Worm (Caenorhabditis elegans) whole organism, L4 larva: ENCODE results near the gene spk-1.

Experiments
- F49E8.2 ChIP-seq: sonication (generic microtip); optimal IDR thresholded peaks from 2 replicates; lab custom pipeline; 2016; ENCODE audit warnings: missing compliant biosample characterization, mild to moderate bottlenecking, missing genetic modification characterization, borderline replicate concordance
- R02D3.7 ChIP-seq: fragments of 150-350 bp; sonication (generic microtip); optimal IDR thresholded peaks from 3 replicates; lab custom pipeline; 2014; ENCODE audit warnings: missing biosample characterization, missing genetic modification characterization
- Y75B8A.6 ChIP-seq: fragments of 200-800 bp; sonication (Bioruptor generic); IDR thresholded peaks from 2 replicates; pipeline ENCODE4 v1.3.6; 2022; ENCODE audit warnings: missing genetic modification reagents, missing genetic modification characterization, missing compliant biosample characterization
- aha-1 ChIP-seq: fragments of 150-350 bp; peaks from one replicate; lab custom pipeline; 2014; ENCODE audit warnings: missing biosample characterization, missing genetic modification characterization
- aly-2 ChIP-seq: sonication (generic microtip); optimal IDR thresholded peaks from 2 replicates; lab custom pipeline; 2018; ENCODE audit warnings: missing biosample characterization, missing genetic modification characterization
- ceh-20 ChIP-seq: fragments of 200-800 bp; sonication (Bioruptor generic); IDR thresholded peaks from 2 replicates; pipeline ENCODE4 v1.3.6; 2022; ENCODE audit warnings: missing genetic modification reagents, missing genetic modification characterization, missing compliant biosample characterization
- ces-1 ChIP-seq: fragments of 150-350 bp; sonication (generic microtip); optimal IDR thresholded peaks from 4 replicates; lab custom pipeline; 2014; ENCODE audit warnings: missing biosample characterization, missing genetic modification reagents, missing genetic modification characterization
- daf-16 ChIP-seq, 3 experiments: sonication (generic microtip); optimal IDR thresholded peaks; 2 replicates each; lab custom pipeline; 2016 to 2017; ENCODE audit warnings: missing genetic modification characterization in 3 of 3, missing genetic modification reagents in 3 of 3, mild to moderate bottlenecking in 2 of 3, missing compliant biosample characterization in 2 of 3, missing biosample characterization in 1 of 3, moderate library complexity in 1 of 3
- dmd-6 ChIP-seq: fragments of 200-800 bp; sonication (Bioruptor generic); IDR thresholded peaks from 2 replicates; pipeline ENCODE4 v1.3.6; 2022; ENCODE audit warnings: missing genetic modification reagents, missing genetic modification characterization, missing compliant biosample characterization
- dpl-1 ChIP-seq: fragments of 150-350 bp; optimal IDR thresholded peaks from 2 replicates; lab custom pipeline; 2014; ENCODE audit warnings: missing biosample characterization, missing genetic modification reagents, missing genetic modification characterization
- duxl-1 ChIP-seq: sonication (generic microtip); optimal IDR thresholded peaks from 2 replicates; lab custom pipeline; 2016; ENCODE audit warnings: mild to moderate bottlenecking, missing genetic modification characterization, moderate library complexity, missing compliant biosample characterization; ENCODE audit not compliant: poor library complexity
- dve-1 ChIP-seq: sonication (generic microtip); optimal IDR thresholded peaks from 2 replicates; lab custom pipeline; 2017; ENCODE audit warnings: antibody characterized with exemption, mild to moderate bottlenecking, missing genetic modification characterization, missing compliant biosample characterization; ENCODE audit not compliant: insufficient read depth
- egl-43 ChIP-seq: fragments of 200-800 bp; sonication (Bioruptor generic); IDR thresholded peaks from 2 replicates; pipeline ENCODE4 v1.3.6; 2022; ENCODE audit warnings: missing genetic modification reagents, missing genetic modification characterization, missing compliant biosample characterization
- fkh-10 ChIP-seq: fragments of 150-350 bp; optimal IDR thresholded peaks from 2 replicates; lab custom pipeline; 2014; ENCODE audit warnings: missing biosample characterization, missing genetic modification reagents, missing genetic modification characterization
- hif-1 ChIP-seq, 2 experiments: sonication (generic microtip); optimal IDR thresholded peaks; 2 replicates each; lab custom pipeline; 2016 to 2017; ENCODE audit warnings: missing compliant biosample characterization in 2 of 2, missing genetic modification characterization in 2 of 2, missing genetic modification reagents in 2 of 2, missing genotype in 2 of 2, mild to moderate bottlenecking in 1 of 2
- hlh-11 ChIP-seq: fragments of 200-800 bp; sonication (Bioruptor generic); optimal IDR thresholded peaks from 2 replicates; lab custom pipeline; 2018; ENCODE audit warnings: mild to moderate bottlenecking, missing genetic modification characterization, missing compliant biosample characterization
- hmg-1.1 ChIP-seq: fragments of 200-800 bp; sonication (Bioruptor generic); IDR thresholded peaks from 2 replicates; pipeline ENCODE4 v1.3.6; 2022; ENCODE audit warnings: missing genetic modification reagents, missing genetic modification characterization, missing compliant biosample characterization
- lir-3 ChIP-seq: sonication (generic microtip); optimal IDR thresholded peaks from 2 replicates; lab custom pipeline; 2016; ENCODE audit warnings: mild to moderate bottlenecking, missing genetic modification characterization, missing compliant biosample characterization
- madf-5 ChIP-seq, 2 experiments: fragments of 200-800 bp; sonication (Bioruptor generic); IDR thresholded peaks; 2 replicates each; pipeline ENCODE4 v1.3.6; 2022; ENCODE audit warnings: missing compliant biosample characterization in 2 of 2, missing genetic modification characterization in 2 of 2
- madf-9 ChIP-seq: fragments of 200-800 bp; sonication (Bioruptor generic); conservative IDR thresholded peaks from 2 replicates; pipeline ENCODE4 v1.3.6; 2022; ENCODE audit warnings: missing genetic modification reagents, missing genetic modification characterization, missing compliant biosample characterization
- mep-1 ChIP-seq: fragments of 150-350 bp; sonication (generic microtip); optimal IDR thresholded peaks from 3 replicates; lab custom pipeline; 2014; ENCODE audit warnings: missing biosample characterization, missing genetic modification characterization
- mes-2 ChIP-seq: sonication (generic microtip); optimal IDR thresholded peaks from 2 replicates; lab custom pipeline; 2016; ENCODE audit warnings: missing genotype, mild to moderate bottlenecking, missing genetic modification characterization, missing compliant biosample characterization; ENCODE audit not compliant: poor library complexity, severe bottlenecking
- nhr-10 ChIP-seq: fragments of 150-350 bp; optimal IDR thresholded peaks from 2 replicates; lab custom pipeline; 2014; ENCODE audit warnings: missing biosample characterization, missing genetic modification characterization
- nhr-28 ChIP-seq: fragments of 150-350 bp; optimal IDR thresholded peaks from 2 replicates; lab custom pipeline; 2014; ENCODE audit warnings: missing biosample characterization, missing genetic modification characterization
- nhr-6 ChIP-seq: fragments of 150-350 bp; optimal IDR thresholded peaks from 2 replicates; lab custom pipeline; 2014; ENCODE audit warnings: missing biosample characterization, missing genetic modification characterization
- nhr-77 ChIP-seq: fragments of 150-350 bp; optimal IDR thresholded peaks from 2 replicates; lab custom pipeline; 2014; ENCODE audit warnings: missing biosample characterization, missing genetic modification characterization
- pha-4 ChIP-seq, 2 experiments: fragments of 150-350 bp in 1 of 2; fragments of 200-800 bp in 1 of 2; sonication (Bioruptor generic) in 1 of 2; IDR thresholded peaks in 1 of 2; optimal IDR thresholded peaks in 1 of 2; 2 replicates each; pipeline versions ENCODE4 v1.3.6 to Lab custom; 2014 to 2022; ENCODE audit warnings: missing genetic modification characterization in 2 of 2, missing genetic modification reagents in 2 of 2, missing biosample characterization in 1 of 2, missing compliant biosample characterization in 1 of 2
- pqm-1 ChIP-seq: sonication (generic microtip); optimal IDR thresholded peaks from 2 replicates; lab custom pipeline; 2017; ENCODE audit warnings: missing biosample characterization, missing genetic modification characterization
- rbr-2 ChIP-seq: sonication (generic microtip); optimal IDR thresholded peaks from 2 replicates; lab custom pipeline; 2016; ENCODE audit warnings: missing genotype, missing genetic modification characterization, missing compliant biosample characterization
- saeg-2 ChIP-seq: fragments of 200-800 bp; sonication (Bioruptor generic); IDR thresholded peaks from 2 replicates; pipeline ENCODE4 v1.3.6; 2022; ENCODE audit warnings: missing genetic modification reagents, missing genetic modification characterization, missing compliant biosample characterization
- sdz-12 ChIP-seq: fragments of 200-800 bp; sonication (Bioruptor generic); optimal IDR thresholded peaks from 2 replicates; lab custom pipeline; 2018; ENCODE audit warnings: mild to moderate bottlenecking, missing genetic modification characterization, missing compliant biosample characterization
- set-16 ChIP-seq: fragments of 200-800 bp; sonication (Bioruptor generic); IDR thresholded peaks from 2 replicates; pipeline ENCODE4 v1.3.6; 2022; ENCODE audit warnings: missing genetic modification reagents, missing genetic modification characterization, missing compliant biosample characterization
- unc-130 ChIP-seq: sonication (generic microtip); optimal IDR thresholded peaks from 2 replicates; lab custom pipeline; 2016; ENCODE audit warnings: missing genetic modification reagents, missing genetic modification characterization, missing compliant biosample characterization
- unc-39 ChIP-seq: sonication (generic microtip); optimal IDR thresholded peaks from 2 replicates; lab custom pipeline; 2017; ENCODE audit warnings: missing biosample characterization, missing genetic modification characterization
- unc-62 ChIP-seq, 3 experiments: fragments of 150-350 bp in 1 of 3; sonication (generic microtip); optimal IDR thresholded peaks in 2 of 3; peaks in 1 of 3; 1 replicate in 1 of 3; 2 replicates in 2 of 3; lab custom pipeline; 2014 to 2017; ENCODE audit warnings: missing biosample characterization in 3 of 3, missing genetic modification characterization in 3 of 3, missing genetic modification reagents in 3 of 3, missing genotype in 1 of 3
- zfp-3 ChIP-seq: fragments of 200-800 bp; sonication (Bioruptor generic); conservative IDR thresholded peaks from 2 replicates; pipeline ENCODE4 v1.3.6; 2022; ENCODE audit warnings: missing genetic modification reagents, missing genetic modification characterization, missing compliant biosample characterization
- zip-2 ChIP-seq: fragments of 150-350 bp; optimal IDR thresholded peaks from 2 replicates; lab custom pipeline; 2014; ENCODE audit warnings: missing biosample characterization, missing genetic modification characterization
- ztf-7 ChIP-seq: fragments of 150-350 bp; optimal IDR thresholded peaks from 2 replicates; lab custom pipeline; 2014; ENCODE audit warnings: missing biosample characterization, missing genetic modification characterization

spk-1 gene

DNA sequence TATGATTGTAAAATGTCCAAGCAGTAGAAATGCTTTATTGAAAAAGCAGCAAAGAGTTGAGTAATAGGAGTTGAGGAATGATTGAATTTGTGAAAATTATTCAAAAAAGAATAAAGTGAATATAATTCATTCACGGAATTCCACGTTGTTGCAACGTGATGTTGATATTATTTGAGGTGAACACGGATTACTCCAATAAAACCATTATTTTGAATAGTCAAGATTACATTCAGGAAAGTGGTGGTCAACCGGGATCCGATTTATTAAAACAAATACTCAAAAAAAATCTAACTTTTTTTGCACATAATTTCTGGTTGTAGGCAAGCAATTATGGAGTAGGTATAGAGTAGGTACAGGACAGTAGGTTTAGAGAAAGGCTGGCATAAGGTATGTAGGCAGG is 29.0 kb downstream of the spk-1 start, which contains the start of gene bre-3:
Gene bre-3 (minus strand): TSS at position 101 of the 400 bp plus-strand sequence.
- TF ChIP-seq dmd-6 (GFP tag; lab: Robert Waterston, UW) (no peak), aha-1 (tag; lab: Kevin White, UChicago) (peak; percentile 69)

DNA sequence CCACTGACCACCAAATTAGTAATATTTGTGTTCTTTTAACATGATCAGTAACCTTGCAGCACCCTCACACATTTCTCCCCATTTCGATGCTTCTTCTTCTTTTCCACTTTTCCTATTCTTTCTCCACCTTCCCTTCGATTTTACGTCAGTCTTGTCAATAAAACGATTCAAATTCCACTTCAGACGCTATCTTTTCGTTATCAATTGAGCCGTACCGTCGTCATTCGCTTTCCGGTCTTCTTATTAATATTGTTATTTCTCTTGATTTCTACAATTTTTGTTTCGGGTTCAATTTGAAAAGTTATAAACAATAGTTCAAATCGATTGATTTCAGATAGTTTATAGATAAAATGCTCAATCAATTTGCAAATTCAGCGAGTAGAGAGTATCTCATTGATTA is 31.0 kb downstream of the spk-1 start:
- peak; percentile 53 for TF ChIP-seq dmd-6 (GFP tag; lab: Robert Waterston, UW)
- TF ChIP-seq ceh-20 (GFP tag; lab: Robert Waterston, UW) = no peak
- no peak for TF ChIP-seq ces-1 (GFP tag; lab: Kevin White, UChicago)
- TF ChIP-seq madf-5 (GFP tag; IDR thresholded peaks at IDR 0.05; lab: Robert Waterston, UW) = no peak
- peak; percentile 54 for TF ChIP-seq nhr-77 (tag; lab: Kevin White, UChicago)
- no peak for TF ChIP-seq zfp-3 (GFP tag; lab: Robert Waterston, UW)
- TF ChIP-seq dve-1 = peak; percentile 67
- TF ChIP-seq unc-62 (GFP tag; optimal IDR thresholded peaks at IDR 0.05 in 1 of 2; lab: Kevin White, UChicago) = no peak
- TF ChIP-seq unc-62 (tag; optimal IDR thresholded peaks at IDR 0.05; lab: Kevin White, UChicago) = no peak
- TF ChIP-seq nhr-10 (tag; lab: Kevin White, UChicago) = no peak
- TF ChIP-seq sdz-12 (GFP tag; lab: Kevin White, UChicago) = no peak
- TF ChIP-seq nhr-28 (tag; lab: Kevin White, UChicago) = peak; percentile 53
- no peak for TF ChIP-seq mep-1
- no peak for TF ChIP-seq rbr-2 (tag; lab: Kevin White, UChicago)
- TF ChIP-seq fkh-10 = no peak
- no peak for TF ChIP-seq hmg-1.1 (GFP tag; lab: Robert Waterston, UW)
- TF ChIP-seq aly-2 (tag; lab: Kevin White, UChicago) = no peak
- TF ChIP-seq daf-16 (GFP tag; optimal IDR thresholded peaks at IDR 0.05; lab: Kevin White, UChicago) = no peak
- peak; percentile 85 for TF ChIP-seq daf-16 (tag; optimal IDR thresholded peaks at IDR 0.05; lab: Kevin White, UChicago)
- TF ChIP-seq R02D3.7 = no peak
- no peak for TF ChIP-seq saeg-2 (GFP tag; lab: Robert Waterston, UW)
- TF ChIP-seq pqm-1 (tag; lab: Kevin White, UChicago) = peak; percentile 66
- no peak for TF ChIP-seq mes-2 (tag; lab: Kevin White, UChicago)
- TF ChIP-seq unc-39 (tag; lab: Kevin White, UChicago) = no peak
- no peak for TF ChIP-seq hif-1 (tag; optimal IDR thresholded peaks at IDR 0.05; lab: Kevin White, UChicago)
- TF ChIP-seq Y75B8A.6 (GFP tag; lab: Robert Waterston, UW) = no peak
- no peak for TF ChIP-seq egl-43
- no peak for TF ChIP-seq unc-130
- TF ChIP-seq pha-4 (GFP tag; IDR thresholded peaks at IDR 0.05; lab: Robert Waterston, UW) = no peak
- no peak for TF ChIP-seq pha-4 (tag; optimal IDR thresholded peaks at IDR 0.05; lab: Kevin White, UChicago)
- TF ChIP-seq dpl-1 (GFP tag; lab: Kevin White, UChicago) = no peak
- TF ChIP-seq madf-9 (GFP tag; lab: Robert Waterston, UW) = no peak
- TF ChIP-seq set-16 (GFP tag; lab: Robert Waterston, UW) = no peak
- TF ChIP-seq aha-1 (tag; lab: Kevin White, UChicago) = no peak
- TF ChIP-seq ztf-7 (tag; lab: Kevin White, UChicago) = no peak
- no peak for TF ChIP-seq nhr-6 (tag; lab: Kevin White, UChicago)
- no peak for TF ChIP-seq duxl-1 (tag; lab: Kevin White, UChicago)
- TF ChIP-seq hlh-11 (tag; lab: Kevin White, UChicago) = peak; percentile 31
- no peak for TF ChIP-seq zip-2 (tag; lab: Kevin White, UChicago)
- TF ChIP-seq F49E8.2 (tag; lab: Kevin White, UChicago) = no peak
- TF ChIP-seq lir-3 = no peak
